Fruit fly (Drosophila melanogaster) Kc167 (cell line): Measurements from ENCODE around the gene CG32726.

ENCODE experiments used
- Sin3A ChIP-seq: fragments of >200 bp; optimal IDR thresholded peaks from 2 replicates; lab custom pipeline; 2018; ENCODE audit warnings: missing external identifiers
- h ChIP-seq: fragments of >200 bp; optimal IDR thresholded peaks from 3 replicates; lab custom pipeline; 2018; ENCODE audit warnings: missing external identifiers
- insv ChIP-seq: fragments of >200 bp; optimal IDR thresholded peaks from 3 replicates; lab custom pipeline; 2018; ENCODE audit warnings: missing external identifiers
- psq ChIP-seq: fragments of >200 bp; optimal IDR thresholded peaks from 2 replicates; lab custom pipeline; 2017; ENCODE audit warnings: missing external identifiers

dm6 chrX:7418294-7418693 lies 7.2 kb downstream of the CG32726 start, which contains the start of gene rumpel:
- TF ChIP-seq Sin3A (lab: Kevin White, UChicago): no peak
- TF ChIP-seq psq (lab: Kevin White, UChicago): no peak
- no peak for TF ChIP-seq h (lab: Kevin White, UChicago)
- TF ChIP-seq insv: no peak
